Worm (Caenorhabditis elegans) whole organism, L4 larva: Measurements from ENCODE around the gene sul-2.

Source experiments
- ceh-82 ChIP-seq: sonication (generic microtip); optimal IDR thresholded peaks from 2 replicates; lab custom pipeline; 2017; ENCODE audit warnings: missing biosample characterization, missing genetic modification characterization
- daf-8 ChIP-seq: fragments of 200-800 bp; sonication (Bioruptor generic); IDR thresholded peaks from 2 replicates; pipeline ENCODE4 v1.3.6; 2022; ENCODE audit warnings: missing genetic modification characterization, missing compliant biosample characterization
- mes-2 ChIP-seq: sonication (generic microtip); optimal IDR thresholded peaks from 2 replicates; lab custom pipeline; 2016; ENCODE audit warnings: missing genotype, mild to moderate bottlenecking, missing genetic modification characterization, missing compliant biosample characterization; ENCODE audit not compliant: poor library complexity, severe bottlenecking
- mxl-3 ChIP-seq: fragments of 200-800 bp; sonication (Bioruptor generic); optimal IDR thresholded peaks from 2 replicates; lab custom pipeline; 2018; ENCODE audit warnings: mild to moderate bottlenecking, missing genetic modification characterization, missing compliant biosample characterization
- nhr-111 ChIP-seq: fragments of 200-800 bp; sonication (Bioruptor generic); optimal IDR thresholded peaks from 2 replicates; lab custom pipeline; 2018; ENCODE audit warnings: mild to moderate bottlenecking, missing genetic modification characterization, missing compliant biosample characterization
- nhr-28 ChIP-seq: fragments of 150-350 bp; optimal IDR thresholded peaks from 2 replicates; lab custom pipeline; 2014; ENCODE audit warnings: missing biosample characterization, missing genetic modification characterization
- unc-62 ChIP-seq, 3 experiments: fragments of 150-350 bp in 1 of 3; sonication (generic microtip); optimal IDR thresholded peaks in 2 of 3; peaks in 1 of 3; 1 replicate in 1 of 3; 2 replicates in 2 of 3; lab custom pipeline; 2014 to 2017; ENCODE audit warnings: missing biosample characterization in 3 of 3, missing genetic modification characterization in 3 of 3, missing genetic modification reagents in 3 of 3, missing genotype in 1 of 3

- TF ChIP-seq mxl-3 (GFP tag; lab: Kevin White, UChicago) (no peak), daf-8 (no peak), ceh-82 (tag; lab: Kevin White, UChicago) (no peak), mes-2 (tag; lab: Kevin White, UChicago) (no peak), unc-62 (GFP tag; optimal IDR thresholded peaks at IDR 0.05 in 1 of 2; lab: Kevin White, UChicago) (no peak), unc-62 (tag; optimal IDR thresholded peaks at IDR 0.05; lab: Kevin White, UChicago) (no peak), nhr-28 (no peak), nhr-111 (no peak)
Measured at ce11 chrV:8206931-8207330, 49.4 kb downstream of the sul-2 start, which contains the start of gene timp-1.
